Fruit fly (Drosophila melanogaster) whole organism, wandering third instar larva: Measurements from ENCODE around the gene mura.

Experiments
- h ChIP-seq: fragments of 200-800 bp; sonication (Bioruptor generic); optimal IDR thresholded peaks from 3 replicates; lab custom pipeline; 2016; ENCODE audit warnings: missing biosample characterization, mild to moderate bottlenecking, missing genetic modification characterization
- sv ChIP-seq: fragments of 200-800 bp; sonication (Bioruptor generic); optimal IDR thresholded peaks from 3 replicates; lab custom pipeline; 2016; ENCODE audit warnings: missing biosample characterization, missing genetic modification characterization

DNA sequence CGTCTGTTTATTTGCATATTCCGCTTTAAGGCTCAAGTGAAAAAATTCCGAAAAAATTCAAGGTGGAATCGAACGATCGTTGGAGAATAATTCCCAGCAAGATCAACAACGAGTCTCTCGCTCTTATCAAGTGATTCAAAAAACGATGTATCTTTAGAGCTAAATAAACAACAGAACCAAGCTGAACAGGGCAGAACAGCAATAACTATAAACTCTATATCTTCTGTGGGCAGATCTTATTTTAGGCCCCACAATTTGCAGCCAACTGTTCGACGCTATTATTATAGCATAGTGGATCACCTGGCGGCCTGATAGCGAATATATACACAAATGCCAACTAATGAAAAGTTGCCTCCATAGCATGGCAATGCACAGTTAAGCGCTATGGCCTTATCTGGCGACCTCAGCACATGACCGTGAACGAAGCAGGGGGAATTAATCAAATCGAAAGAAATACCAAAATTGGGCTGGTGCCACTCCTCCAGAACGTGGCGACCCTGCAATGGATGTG is 22.2 kb downstream of the mura start:
- TF ChIP-seq sv (GFP tag; lab: Kevin White, UChicago) (no peak), h (no peak)
